Fruit fly (Drosophila melanogaster) whole organism, embryonic: ENCODE measurements around the gene QIL1.

ENCODE experiments used
- Adf1 ChIP-seq: fragments of 200-800 bp; sonication (Bioruptor generic); IDR thresholded peaks from 2 replicates; pipeline ENCODE4 v1.3.6; 2022; ENCODE audit warnings: missing biosample characterization, missing genetic modification characterization
- C15 ChIP-seq: fragments of 200-800 bp; sonication (Bioruptor generic); IDR thresholded peaks from 3 replicates; pipeline ENCODE4 v1.3.6; 2022; ENCODE audit warnings: missing biosample characterization, missing genetic modification characterization
- CG10462 ChIP-seq: fragments of 200-800 bp; sonication (Bioruptor generic); optimal IDR thresholded peaks from 2 replicates; lab custom pipeline; 2016; ENCODE audit warnings: missing biosample characterization, missing genetic modification characterization
- CG10543 ChIP-seq: fragments of 200-800 bp; sonication (Bioruptor generic); optimal IDR thresholded peaks from 3 replicates; lab custom pipeline; 2017; ENCODE audit warnings: missing biosample characterization, mild to moderate bottlenecking, missing genetic modification characterization, moderate library complexity
- CG11398 ChIP-seq: fragments of 200-800 bp; sonication (Bioruptor generic); optimal IDR thresholded peaks from 2 replicates; lab custom pipeline; 2016; ENCODE audit warnings: missing biosample characterization, missing genetic modification characterization
- CG13296 ChIP-seq: fragments of 200-800 bp; sonication (Bioruptor generic); optimal IDR thresholded peaks from 3 replicates; lab custom pipeline; 2018; ENCODE audit warnings: missing biosample characterization, mild to moderate bottlenecking, missing genetic modification characterization
- CG13894 ChIP-seq: fragments of 200-800 bp; sonication (Bioruptor generic); optimal IDR thresholded peaks from 3 replicates; lab custom pipeline; 2018; ENCODE audit warnings: missing biosample characterization, mild to moderate bottlenecking, missing genetic modification characterization, moderate library complexity
- CG18599 ChIP-seq: fragments of 200-800 bp; sonication (Bioruptor generic); optimal IDR thresholded peaks from 3 replicates; lab custom pipeline; 2017; ENCODE audit warnings: missing biosample characterization, missing genetic modification characterization, mild to moderate bottlenecking, moderate library complexity, missing genetic modification reagents
- CG5180 ChIP-seq: fragments of 200-800 bp; sonication (Bioruptor generic); optimal IDR thresholded peaks from 3 replicates; lab custom pipeline; 2017; ENCODE audit warnings: missing biosample characterization, missing genetic modification characterization, mild to moderate bottlenecking, moderate library complexity, missing genetic modification reagents
- CG6791 ChIP-seq: fragments of 200-800 bp; sonication (Bioruptor generic); IDR thresholded peaks from 3 replicates; pipeline ENCODE4 v1.3.6; 2022; ENCODE audit warnings: missing biosample characterization, missing genetic modification characterization; ENCODE audit not compliant: partially characterized antibody
- CG8089 ChIP-seq: fragments of 200-800 bp; sonication (Bioruptor generic); optimal IDR thresholded peaks from 3 replicates; lab custom pipeline; 2016; ENCODE audit warnings: missing biosample characterization, missing genetic modification characterization
- CG8290 ChIP-seq, 3 experiments: fragments of 200-800 bp; sonication (Bioruptor generic); optimal IDR thresholded peaks; 2 replicates each; lab custom pipeline; 2016 to 2019; ENCODE audit warnings: missing biosample characterization in 3 of 3, missing genetic modification characterization in 3 of 3, mild to moderate bottlenecking in 2 of 3, moderate library complexity in 1 of 3
- CG8388 ChIP-seq: fragments of 200-800 bp; sonication (Bioruptor generic); optimal IDR thresholded peaks from 2 replicates; lab custom pipeline; 2019; ENCODE audit warnings: missing biosample characterization, mild to moderate bottlenecking, missing genetic modification characterization, moderate library complexity
- CG8478 ChIP-seq: fragments of >200 bp; optimal IDR thresholded peaks from 2 replicates; lab custom pipeline; 2018
- CTCF ChIP-seq: fragments of 200-800 bp; sonication (Bioruptor generic); optimal IDR thresholded peaks from 2 replicates; lab custom pipeline; 2017; ENCODE audit warnings: missing biosample characterization, mild to moderate bottlenecking, missing genetic modification characterization, moderate library complexity
- Deaf1 ChIP-seq: fragments of 200-800 bp; optimal IDR thresholded peaks from 3 replicates; lab custom pipeline; 2019; ENCODE audit warnings: missing biosample characterization, mild to moderate bottlenecking, missing genetic modification characterization, moderate library complexity
- Ets65A ChIP-seq: fragments of 200-800 bp; sonication (Bioruptor generic); peaks from one replicate; lab custom pipeline; 2016; ENCODE audit warnings: missing biosample characterization, missing genetic modification characterization
- GATAe ChIP-seq: fragments of 200-800 bp; sonication (Bioruptor generic); conservative IDR thresholded peaks from 2 replicates; pipeline ENCODE4 v1.3.6; 2022; ENCODE audit warnings: missing biosample characterization, missing genetic modification characterization
- HmgZ ChIP-seq: fragments of 200-800 bp; sonication (Bioruptor generic); optimal IDR thresholded peaks from 2 replicates; lab custom pipeline; 2018; ENCODE audit warnings: missing biosample characterization, mild to moderate bottlenecking, missing genetic modification characterization
- Med ChIP-seq: fragments of 200-800 bp; sonication (Bioruptor generic); peaks from one replicate; lab custom pipeline; 2016; ENCODE audit warnings: missing biosample characterization, missing genetic modification characterization, mild to moderate bottlenecking, inconsistent platforms, moderate library complexity
- Mrtf ChIP-seq: fragments of 200-800 bp; sonication (Bioruptor generic); IDR thresholded peaks from 3 replicates; pipeline ENCODE4 v1.3.6; 2022; ENCODE audit warnings: missing biosample characterization, missing genetic modification characterization
- Neu2 ChIP-seq: fragments of 200-800 bp; sonication (Bioruptor generic); optimal IDR thresholded peaks from 3 replicates; lab custom pipeline; 2016; ENCODE audit warnings: missing biosample characterization, missing genetic modification characterization, borderline replicate concordance
- Oli ChIP-seq: fragments of 200-800 bp; sonication (Bioruptor generic); optimal IDR thresholded peaks from 2 replicates; lab custom pipeline; 2018; ENCODE audit warnings: missing biosample characterization, mild to moderate bottlenecking, missing genetic modification characterization, moderate library complexity
- Rfx ChIP-seq: fragments of 200-800 bp; sonication (Bioruptor generic); IDR thresholded peaks from 2 replicates; pipeline ENCODE4 v1.3.6; 2022; ENCODE audit warnings: missing biosample characterization, missing genetic modification characterization
- aop ChIP-seq: fragments of 200-800 bp; sonication (Bioruptor generic); IDR thresholded peaks from 2 replicates; pipeline ENCODE4 v1.3.6; 2022; ENCODE audit warnings: missing biosample characterization, missing genetic modification characterization
- bcd ChIP-seq: fragments of 200-800 bp; sonication (Bioruptor generic); optimal IDR thresholded peaks from 2 replicates; lab custom pipeline; 2017; ENCODE audit warnings: missing biosample characterization, mild to moderate bottlenecking, missing genetic modification characterization
- bowl ChIP-seq: fragments of 200-800 bp; sonication (Bioruptor generic); IDR thresholded peaks from 2 replicates; pipeline ENCODE4 v1.3.6; 2022; ENCODE audit warnings: missing biosample characterization, missing genetic modification characterization
- ci ChIP-seq: fragments of 200-800 bp; sonication (Bioruptor generic); IDR thresholded peaks from 3 replicates; pipeline ENCODE4 v1.3.6; 2022; ENCODE audit warnings: missing biosample characterization, missing genetic modification characterization
- exex ChIP-seq: fragments of 200-800 bp; sonication (Bioruptor generic); optimal IDR thresholded peaks from 4 replicates; lab custom pipeline; 2018; ENCODE audit warnings: missing biosample characterization, mild to moderate bottlenecking, missing genetic modification characterization, moderate library complexity
- grn ChIP-seq: fragments of 200-800 bp; sonication (Bioruptor generic); optimal IDR thresholded peaks from 3 replicates; lab custom pipeline; 2017; ENCODE audit warnings: missing biosample characterization, missing genetic modification characterization
- lab ChIP-seq: fragments of 200-800 bp; sonication (Bioruptor generic); optimal IDR thresholded peaks from 3 replicates; lab custom pipeline; 2017; ENCODE audit warnings: missing biosample characterization, missing genetic modification characterization, mild to moderate bottlenecking, moderate library complexity, missing genetic modification reagents
- lov ChIP-seq, 2 experiments: fragments of 200-800 bp in 1 of 2; fragments of >200 bp in 1 of 2; sonication (Bioruptor generic) in 1 of 2; IDR thresholded peaks in 1 of 2; optimal IDR thresholded peaks in 1 of 2; 2 replicates in 1 of 2; 3 replicates in 1 of 2; pipeline versions ENCODE4 v1.3.6 to Lab custom; 2017 to 2022; ENCODE audit warnings: missing biosample characterization in 1 of 2, missing genetic modification characterization in 1 of 2
- mirr ChIP-seq: fragments of 200-800 bp; sonication (Bioruptor generic); optimal IDR thresholded peaks from 3 replicates; lab custom pipeline; 2018; ENCODE audit warnings: missing biosample characterization, mild to moderate bottlenecking, missing genetic modification characterization
- slbo ChIP-seq: fragments of 200-800 bp; sonication (Bioruptor generic); IDR thresholded peaks from 2 replicates; pipeline ENCODE4 v1.3.6; 2022; ENCODE audit warnings: missing biosample characterization, missing genetic modification characterization
- so ChIP-seq: fragments of 200-800 bp; sonication (Bioruptor generic); IDR thresholded peaks from 3 replicates; pipeline ENCODE4 v1.3.6; 2022; ENCODE audit warnings: missing biosample characterization, missing genetic modification characterization
- sug ChIP-seq: fragments of 200-800 bp; optimal IDR thresholded peaks from 2 replicates; lab custom pipeline; 2019; ENCODE audit warnings: missing biosample characterization, mild to moderate bottlenecking, missing genetic modification characterization, moderate library complexity
- z ChIP-seq: fragments of 200-800 bp; sonication (Bioruptor generic); IDR thresholded peaks from 3 replicates; pipeline ENCODE4 v1.3.6; 2022; ENCODE audit warnings: missing biosample characterization, missing genetic modification characterization

QIL1 gene

dm6 chr3L:17470110-17470509, 4.4 kb downstream of the QIL1 start, which contains the start of gene SecCl:
Gene SecCl (plus strand): TSS chr3L:17470127.
- TF ChIP-seq sug (tag; lab: Kevin White, UChicago) = peak; percentile 44
- peak; percentile 63; the same call in 1 of the 3 replicates for TF ChIP-seq z
- peak; percentile 87 for TF ChIP-seq CG5180 (GFP tag; lab: Kevin White, UChicago)
- TF ChIP-seq CG13296 (GFP tag; lab: Kevin White, UChicago) = no peak
- 0 out of 3 replicates have a peak, but pooled peaks have one; percentile 4 for TF ChIP-seq C15 (GFP tag; lab: Robert Waterston, UW)
- no peak for TF ChIP-seq Mrtf (GFP tag; lab: Robert Waterston, UW)
- TF ChIP-seq CG10462 = no peak
- peak; percentile 98 for TF ChIP-seq CG6791 (GFP tag; lab: Robert Waterston, UW)
- peak; percentile 39 for TF ChIP-seq CG10543 (GFP tag; lab: Kevin White, UChicago)
- peak; percentile 97 for TF ChIP-seq Adf1 (GFP tag; lab: Robert Waterston, UW)
- TF ChIP-seq CG11398 (GFP tag; lab: Kevin White, UChicago) = no peak
- peak; percentile 55; the same call in 1 of the 3 replicates for TF ChIP-seq ci (GFP tag; lab: Robert Waterston, UW)
- peak; percentile 100 for TF ChIP-seq CG8290 (GFP tag; optimal IDR thresholded peaks at IDR 0.05; lab: Kevin White, UChicago)
- TF ChIP-seq CG8290 (tag; optimal IDR thresholded peaks at IDR 0.05; lab: Kevin White, UChicago) = peak; percentile 63 to 95
- TF ChIP-seq grn (GFP tag; lab: Kevin White, UChicago) = peak; percentile 54
- TF ChIP-seq CG18599 (GFP tag; lab: Kevin White, UChicago) = peak; percentile 23
- TF ChIP-seq Deaf1 (tag; lab: Kevin White, UChicago) = peak; percentile 94
- no peak for TF ChIP-seq CG8089 (GFP tag; lab: Kevin White, UChicago)
- TF ChIP-seq Med (GFP tag; lab: Kevin White, UChicago) = peak; percentile 62
- TF ChIP-seq Neu2 = no peak
- TF ChIP-seq CG13894 (tag; lab: Kevin White, UChicago) = peak; percentile 90
- TF ChIP-seq Rfx (GFP tag; lab: Robert Waterston, UW) = 0 out of 2 replicates have a peak, but pooled peaks have one; percentile 14
- TF ChIP-seq HmgZ (tag; lab: Kevin White, UChicago) = peak; percentile 60
- no peak for TF ChIP-seq lov (optimal IDR thresholded peaks at IDR 0.05; lab: Kevin White, UChicago)
- 0 out of 3 replicates have a peak, but pooled peaks have one; percentile 20 for TF ChIP-seq lov (GFP tag; IDR thresholded peaks at IDR 0.05; lab: Robert Waterston, UW)
- no peak for TF ChIP-seq CG8388
- 0 out of 2 replicates have a peak, but pooled peaks have one; percentile 11 for TF ChIP-seq aop (GFP tag; lab: Robert Waterston, UW)
- TF ChIP-seq GATAe (GFP tag; lab: Robert Waterston, UW) = peak; percentile 53
- TF ChIP-seq bowl (GFP tag; lab: Robert Waterston, UW) = 0 out of 2 replicates have a peak, but pooled peaks have one; percentile 5
- peak; percentile 23 for TF ChIP-seq lab
- no peak for TF ChIP-seq Oli (tag; lab: Kevin White, UChicago)
- TF ChIP-seq exex (tag; lab: Kevin White, UChicago) = peak; percentile 31
- TF ChIP-seq mirr = peak; percentile 36
- peak; percentile 88 for TF ChIP-seq CTCF (GFP tag; lab: Kevin White, UChicago)
- TF ChIP-seq bcd (GFP tag; lab: Kevin White, UChicago) = no peak

dm6 chr3L:17473889-17474288, 8.1 kb downstream of the QIL1 start:
- TF ChIP-seq Ets65A (GFP tag; lab: Kevin White, UChicago) = peak; percentile 60
- no peak for TF ChIP-seq slbo
- TF ChIP-seq CG8478 (lab: Kevin White, UChicago) = peak; percentile 73
- TF ChIP-seq sug (tag; lab: Kevin White, UChicago) = no peak
- TF ChIP-seq so (GFP tag; lab: Robert Waterston, UW) = no peak
